Fruit fly (Drosophila melanogaster) whole organism, prepupa: ENCODE data around the gene Or30a.

ENCODE experiments used
- CG10669 ChIP-seq: fragments of 200-800 bp; sonication (Bioruptor generic); optimal IDR thresholded peaks from 3 replicates; lab custom pipeline; 2018; ENCODE audit warnings: missing biosample characterization, mild to moderate bottlenecking, missing genetic modification characterization, moderate library complexity
- CG11762 ChIP-seq: fragments of 200-800 bp; sonication (Bioruptor generic); optimal IDR thresholded peaks from 3 replicates; lab custom pipeline; 2016; ENCODE audit warnings: missing biosample characterization, missing genetic modification characterization; ENCODE audit not compliant: insufficient read depth
- CG11902 ChIP-seq: fragments of 200-800 bp; sonication (Bioruptor generic); optimal IDR thresholded peaks from 3 replicates; lab custom pipeline; 2016; ENCODE audit warnings: missing biosample characterization, missing genetic modification characterization
- CG16779 ChIP-seq: fragments of 200-800 bp; sonication (Bioruptor generic); optimal IDR thresholded peaks from 3 replicates; lab custom pipeline; 2017; ENCODE audit warnings: missing biosample characterization, mild to moderate bottlenecking, missing genetic modification characterization
- CG31627 ChIP-seq: fragments of 200-800 bp; sonication (Bioruptor generic); optimal IDR thresholded peaks from 3 replicates; lab custom pipeline; 2016; ENCODE audit warnings: missing biosample characterization, missing genetic modification characterization
- CG34406 ChIP-seq: fragments of 200-800 bp; sonication (Bioruptor generic); optimal IDR thresholded peaks from 3 replicates; lab custom pipeline; 2016; ENCODE audit warnings: missing biosample characterization, missing genetic modification characterization
- CG4318 ChIP-seq: fragments of 200-800 bp; sonication (Bioruptor generic); optimal IDR thresholded peaks from 3 replicates; lab custom pipeline; 2017; ENCODE audit warnings: missing biosample characterization, mild to moderate bottlenecking, missing genetic modification characterization
- CG6163 ChIP-seq: fragments of 200-800 bp; sonication (Bioruptor generic); IDR thresholded peaks from 3 replicates; pipeline ENCODE4 v1.3.6; 2022; ENCODE audit warnings: missing biosample characterization, missing genetic modification characterization
- CG6808 ChIP-seq: fragments of 200-800 bp; sonication (Bioruptor generic); optimal IDR thresholded peaks from 3 replicates; lab custom pipeline; 2017; ENCODE audit warnings: missing biosample characterization, missing genetic modification characterization, mild to moderate bottlenecking, moderate library complexity, missing genetic modification reagents
- CG7368 ChIP-seq: fragments of 200-800 bp; sonication (Bioruptor generic); optimal IDR thresholded peaks from 3 replicates; lab custom pipeline; 2016; ENCODE audit warnings: missing biosample characterization, missing genetic modification characterization
- CG8119 ChIP-seq: fragments of 200-800 bp; sonication (Bioruptor generic); IDR thresholded peaks from 3 replicates; pipeline ENCODE4 v1.3.6; 2022; ENCODE audit warnings: missing biosample characterization, missing genetic modification characterization
- CG8319 ChIP-seq: fragments of 200-800 bp; sonication (Bioruptor generic); optimal IDR thresholded peaks from 3 replicates; lab custom pipeline; 2016; ENCODE audit warnings: missing biosample characterization, missing genetic modification characterization
- CG8632 ChIP-seq: fragments of 200-800 bp; sonication (Bioruptor generic); optimal IDR thresholded peaks from 3 replicates; lab custom pipeline; 2016; ENCODE audit warnings: missing biosample characterization, missing genetic modification characterization
- CG9139 ChIP-seq: fragments of 200-800 bp; sonication (Bioruptor generic); optimal IDR thresholded peaks from 3 replicates; lab custom pipeline; 2017; ENCODE audit warnings: missing biosample characterization, mild to moderate bottlenecking, missing genetic modification characterization
- Eip78C ChIP-seq: fragments of 200-800 bp; sonication (Bioruptor generic); peaks from one replicate; lab custom pipeline; 2016; ENCODE audit warnings: missing biosample characterization, missing genetic modification characterization
- Ets21C ChIP-seq: fragments of 200-800 bp; sonication (Bioruptor generic); optimal IDR thresholded peaks from 3 replicates; lab custom pipeline; 2016; ENCODE audit warnings: missing biosample characterization, missing genetic modification characterization
- Ets96B ChIP-seq: fragments of 200-800 bp; optimal IDR thresholded peaks from 2 replicates; lab custom pipeline; 2019; ENCODE audit warnings: missing biosample characterization, mild to moderate bottlenecking, missing genetic modification characterization, moderate library complexity
- Gug ChIP-seq: fragments of 200-800 bp; sonication (Bioruptor generic); IDR thresholded peaks from 2 replicates; pipeline ENCODE4 v1.3.6; 2022; ENCODE audit warnings: missing biosample characterization, missing genetic modification characterization
- Hr38 ChIP-seq: sonication (Bioruptor generic); optimal IDR thresholded peaks from 2 replicates; lab custom pipeline; 2016; ENCODE audit warnings: missing biosample characterization, missing genetic modification characterization
- Hr4 ChIP-seq: fragments of 200-800 bp; sonication (Bioruptor generic); optimal IDR thresholded peaks from 3 replicates; lab custom pipeline; 2016; ENCODE audit warnings: missing biosample characterization, missing genetic modification characterization
- Lpt ChIP-seq: fragments of 200-800 bp; sonication (Bioruptor generic); optimal IDR thresholded peaks from 3 replicates; lab custom pipeline; 2016; ENCODE audit warnings: missing biosample characterization, missing genetic modification characterization
- Met ChIP-seq: fragments of 200-800 bp; sonication (Bioruptor generic); optimal IDR thresholded peaks from 3 replicates; lab custom pipeline; 2016; ENCODE audit warnings: missing biosample characterization, missing genetic modification characterization
- OdsH ChIP-seq: fragments of 200-800 bp; sonication (Bioruptor generic); optimal IDR thresholded peaks from 3 replicates; lab custom pipeline; 2016; ENCODE audit warnings: missing biosample characterization, missing genetic modification characterization
- Smox ChIP-seq: fragments of 200-800 bp; sonication (Bioruptor generic); optimal IDR thresholded peaks from 3 replicates; lab custom pipeline; 2016; ENCODE audit warnings: missing biosample characterization, missing genetic modification characterization
- Sox14 ChIP-seq: fragments of 200-800 bp; sonication (Bioruptor generic); optimal IDR thresholded peaks from 3 replicates; lab custom pipeline; 2016; ENCODE audit warnings: missing biosample characterization, missing genetic modification characterization
- cyc ChIP-seq: fragments of 200-800 bp; sonication (Bioruptor generic); optimal IDR thresholded peaks from 3 replicates; lab custom pipeline; 2016; ENCODE audit warnings: missing biosample characterization, missing genetic modification characterization
- dac ChIP-seq: fragments of 200-800 bp; sonication (Bioruptor generic); optimal IDR thresholded peaks from 2 replicates; lab custom pipeline; 2017; ENCODE audit warnings: missing biosample characterization, mild to moderate bottlenecking, missing genetic modification characterization
- dsx ChIP-seq: fragments of 200-800 bp; optimal IDR thresholded peaks from 3 replicates; lab custom pipeline; 2019; ENCODE audit warnings: missing biosample characterization, mild to moderate bottlenecking, missing genetic modification characterization, moderate library complexity; ENCODE audit not compliant: poor library complexity, severe bottlenecking
- eg ChIP-seq: fragments of 200-800 bp; sonication (Bioruptor generic); IDR thresholded peaks from 3 replicates; pipeline ENCODE4 v1.3.6; 2022; ENCODE audit warnings: missing biosample characterization, missing genetic modification characterization
- fd85E ChIP-seq: fragments of 200-800 bp; sonication (Bioruptor generic); optimal IDR thresholded peaks from 3 replicates; lab custom pipeline; 2016; ENCODE audit warnings: missing biosample characterization, missing genetic modification characterization
- fkh ChIP-seq: fragments of 200-800 bp; sonication (Bioruptor generic); optimal IDR thresholded peaks from 3 replicates; lab custom pipeline; 2017; ENCODE audit warnings: missing biosample characterization, mild to moderate bottlenecking, missing genetic modification characterization, moderate library complexity
- lz ChIP-seq: fragments of 200-800 bp; sonication (Bioruptor generic); optimal IDR thresholded peaks from 3 replicates; lab custom pipeline; 2016; ENCODE audit warnings: missing biosample characterization, missing genetic modification characterization
- net ChIP-seq: fragments of 200-800 bp; sonication (Bioruptor generic); optimal IDR thresholded peaks from 3 replicates; lab custom pipeline; 2016; ENCODE audit warnings: missing biosample characterization, missing genetic modification characterization
- svp ChIP-seq: fragments of 200-800 bp; sonication (Bioruptor generic); peaks from one replicate; lab custom pipeline; 2016; ENCODE audit warnings: missing biosample characterization, missing genetic modification characterization
- topi ChIP-seq: fragments of 200-800 bp; sonication (Bioruptor generic); optimal IDR thresholded peaks from 3 replicates; lab custom pipeline; 2016; ENCODE audit warnings: missing biosample characterization, missing genetic modification characterization

Gene Or30a

DNA sequence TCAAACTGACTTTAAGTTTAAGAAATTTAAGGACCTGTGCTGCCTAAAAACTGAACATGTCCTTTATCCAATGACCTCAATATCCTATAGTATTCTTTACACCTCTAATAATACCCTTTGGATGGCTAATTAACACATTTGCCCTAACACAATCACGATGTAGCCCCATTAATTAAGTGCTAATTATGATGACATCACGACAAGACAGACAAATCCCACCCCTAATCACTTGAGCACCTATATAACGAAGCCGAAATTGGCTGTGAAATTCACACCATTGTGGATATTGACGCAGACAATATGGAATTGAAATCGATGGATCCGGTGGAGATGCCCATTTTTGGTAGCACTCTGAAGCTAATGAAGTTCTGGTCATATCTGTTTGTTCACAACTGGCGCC is at the start of gene Or30a:
Or30a (plus strand) TSS at position 301 of the 400 bp plus-strand sequence.
- TF ChIP-seq CG8319 (GFP tag; lab: Kevin White, UChicago), result no peak
- TF ChIP-seq lz (GFP tag; lab: Kevin White, UChicago), result no peak
- no peak for TF ChIP-seq fkh (GFP tag; lab: Kevin White, UChicago)
- TF ChIP-seq CG11762 (GFP tag; lab: Kevin White, UChicago), result no peak
- TF ChIP-seq net (GFP tag; lab: Kevin White, UChicago), result no peak
- no peak for TF ChIP-seq dsx (GFP tag; lab: Kevin White, UChicago)
- no peak for TF ChIP-seq Ets96B
- TF ChIP-seq Gug (GFP tag; lab: Robert Waterston, UW), result no peak

DNA sequence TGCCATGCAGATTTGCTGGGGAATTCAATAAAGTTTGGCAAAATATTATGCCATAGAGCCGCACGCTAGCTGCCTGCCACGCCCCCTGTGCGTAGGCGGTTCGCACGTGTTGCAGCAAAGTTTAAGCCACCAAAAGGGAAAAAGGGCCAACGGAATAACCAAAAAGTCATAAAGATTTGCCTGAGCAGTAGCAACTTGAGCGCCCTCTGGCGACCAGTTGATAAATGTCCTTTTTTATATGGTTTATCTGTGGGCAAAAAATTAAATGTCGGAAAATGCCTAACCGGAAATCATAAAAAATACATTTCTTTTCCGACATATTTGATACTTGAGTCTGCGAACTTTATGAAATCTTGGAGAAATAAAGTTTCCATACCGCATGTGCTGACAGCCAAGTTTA is 44.5 kb upstream of the Or30a start:
- TF ChIP-seq Lpt (GFP tag; lab: Kevin White, UChicago) (no peak), CG8119 (no peak), Hr4 (GFP tag; lab: Kevin White, UChicago) (no peak), dac (GFP tag; lab: Kevin White, UChicago) (no peak), CG6808 (GFP tag; lab: Kevin White, UChicago) (no peak), Ets96B (no peak), Eip78C (GFP tag; lab: Kevin White, UChicago) (no peak), CG4318 (GFP tag; lab: Kevin White, UChicago) (no peak), Sox14 (GFP tag; lab: Kevin White, UChicago) (no peak), cyc (GFP tag; lab: Kevin White, UChicago) (no peak), CG6163 (GFP tag; lab: Robert Waterston, UW) (no peak), CG9139 (GFP tag; lab: Kevin White, UChicago) (no peak), CG31627 (GFP tag; lab: Kevin White, UChicago) (no peak), CG8632 (no peak), Smox (GFP tag; lab: Kevin White, UChicago) (no peak), fd85E (no peak), Gug (GFP tag; lab: Robert Waterston, UW) (no peak), eg (GFP tag; lab: Robert Waterston, UW) (no peak), CG34406 (GFP tag; lab: Kevin White, UChicago) (no peak), CG7368 (GFP tag; lab: Kevin White, UChicago) (no peak)

DNA sequence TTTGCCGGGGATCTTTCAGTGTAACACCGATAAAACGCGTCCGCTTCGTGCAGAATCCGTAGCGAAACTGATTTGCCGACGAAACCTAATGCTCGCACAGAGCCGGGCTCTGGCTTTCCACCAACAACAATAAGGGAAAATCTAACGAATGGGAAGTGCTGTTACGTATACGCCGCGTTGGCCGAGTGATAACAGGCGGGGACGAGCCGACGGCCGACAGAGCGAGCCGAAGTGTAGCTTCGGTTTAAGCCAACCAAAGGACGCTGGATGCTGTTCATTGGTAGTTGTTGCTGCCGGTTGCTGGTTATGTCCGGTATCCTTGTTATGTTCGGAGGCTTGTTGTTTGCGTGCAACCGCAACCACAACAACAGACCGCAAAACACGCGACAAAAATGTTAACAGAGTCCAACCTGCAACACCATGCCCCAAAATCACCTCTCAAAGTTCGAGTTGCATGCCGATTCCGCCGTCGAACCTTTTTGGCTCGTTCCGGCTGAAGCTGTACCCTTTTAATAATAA is 40.5 kb upstream of the Or30a start, which contains the start of gene DIP-zeta:
DIP-zeta (minus strand) TSS at position 71 of the 519 bp plus-strand sequence.
- peak; percentile 20 for TF ChIP-seq svp (GFP tag; lab: Kevin White, UChicago)
- TF ChIP-seq CG7368 (GFP tag; lab: Kevin White, UChicago), result no peak

DNA sequence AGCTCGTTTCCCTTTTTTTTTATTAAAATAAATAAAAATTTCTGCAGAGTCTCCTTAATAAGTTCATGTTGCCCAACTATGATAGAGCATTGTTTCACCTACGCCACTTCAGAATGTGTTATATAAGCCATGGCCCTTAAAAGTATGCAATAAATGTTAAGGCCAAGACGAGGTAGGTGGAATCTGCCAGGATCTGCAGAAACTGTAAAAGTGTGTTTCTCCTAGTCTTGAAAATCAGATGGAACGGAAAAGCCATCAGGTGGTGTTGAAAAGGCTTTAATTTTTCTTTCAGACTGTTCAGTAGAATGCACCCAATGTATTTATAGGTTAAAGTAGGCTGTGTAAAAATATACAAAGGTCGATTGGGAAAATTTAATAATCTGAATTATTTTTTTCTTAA is 34.8 kb upstream of the Or30a start, which contains the start of gene CG12439:
CG12439 (plus strand) TSS at position 301 of the 400 bp plus-strand sequence.
- TF ChIP-seq Ets96B (no peak), fkh (GFP tag; lab: Kevin White, UChicago) (no peak), OdsH (GFP tag; lab: Kevin White, UChicago) (no peak), topi (GFP tag; lab: Kevin White, UChicago) (no peak), Hr38 (GFP tag; lab: Kevin White, UChicago) (no peak), CG7368 (GFP tag; lab: Kevin White, UChicago) (no peak), Eip78C (GFP tag; lab: Kevin White, UChicago) (no peak), Ets21C (no peak), Gug (GFP tag; lab: Robert Waterston, UW) (no peak), dac (GFP tag; lab: Kevin White, UChicago) (no peak), Hr4 (GFP tag; lab: Kevin White, UChicago) (no peak), Sox14 (GFP tag; lab: Kevin White, UChicago) (no peak), CG6808 (GFP tag; lab: Kevin White, UChicago) (no peak), Met (GFP tag; lab: Kevin White, UChicago) (no peak), fd85E (no peak), CG10669 (no peak), CG16779 (tag; lab: Kevin White, UChicago) (no peak), CG11902 (GFP tag; lab: Kevin White, UChicago) (no peak)
